Worm (Caenorhabditis elegans): ENCODE results near the gene nhr-233.

nhr-233 gene

ce11 chrV:16570697-16571096, at the start of gene nhr-233:
nhr-233 (minus strand) TSS chrV:16570797.
- TF ChIP-seq ama-1 (optimal IDR thresholded peaks at IDR 0.05) (no peak), lin-39 (tag; optimal IDR thresholded peaks at IDR 0.05) (no peak)

DNA sequence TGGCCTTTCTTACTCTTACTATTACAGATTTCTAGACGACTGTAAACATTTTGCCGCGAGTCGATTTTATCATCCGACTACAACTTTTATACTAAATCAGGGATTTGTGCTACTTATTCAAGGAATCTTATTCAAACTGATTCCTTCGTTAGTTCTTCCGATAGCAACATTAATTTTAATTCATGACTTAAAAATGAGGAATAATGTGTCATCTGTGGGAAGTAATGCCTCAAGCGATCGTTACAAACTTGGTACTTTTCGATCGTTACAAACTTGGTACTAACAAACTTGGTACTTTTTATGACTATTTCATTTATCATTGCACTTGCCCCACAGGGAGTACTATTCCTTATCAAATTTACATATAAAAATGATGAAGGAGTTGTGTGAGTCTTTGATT, 46.9 kb upstream of the nhr-233 start, which contains the start of gene Y70C5A.4:
Gene Y70C5A.4, plus strand, starts transcription at position 301 of the 400 bp plus-strand sequence.
- TF ChIP-seq Y55F3AM.14 (GFP tag; optimal IDR thresholded peaks at IDR 0.05) (no peak), unc-39 (tag; optimal IDR thresholded peaks at IDR 0.05) (no peak), sem-4 (tag; optimal IDR thresholded peaks at IDR 0.05) (no peak), aly-2 (tag; optimal IDR thresholded peaks at IDR 0.05) (no peak), unc-55 (GFP tag; optimal IDR thresholded peaks at IDR 0.05) (no peak), lin-39 (tag; optimal IDR thresholded peaks at IDR 0.05) (no peak), mab-5 (tag; optimal IDR thresholded peaks at IDR 0.05) (no peak), ztf-1 (GFP tag; conservative IDR thresholded peaks at IDR 0.05) (no peak), blmp-1 (tag; optimal IDR thresholded peaks at IDR 0.05; ENCODE audit: insufficient read depth) (no peak), ztf-4 (tag; optimal IDR thresholded peaks at IDR 0.05) (no peak), lsy-2 (tag; optimal IDR thresholded peaks at IDR 0.05) (no peak), ztf-11 (tag; optimal IDR thresholded peaks at IDR 0.05) (no peak), peb-1 (tag; optimal IDR thresholded peaks at IDR 0.05) (no peak), sma-9 (GFP tag; optimal IDR thresholded peaks at IDR 0.05) (no peak), sma-9 (tag; optimal IDR thresholded peaks at IDR 0.05) (no peak), mbf-1 (tag; optimal IDR thresholded peaks at IDR 0.05) (no peak), lin-11 (tag; optimal IDR thresholded peaks at IDR 0.05) (no peak)

- no peak for TF ChIP-seq lin-13 (GFP tag; optimal IDR thresholded peaks at IDR 0.05)
- TF ChIP-seq fos-1 (tag; optimal IDR thresholded peaks at IDR 0.05), result peak; percentile 49
These were observed 40.3 kb upstream of the nhr-233 start, which contains the start of gene srw-54 for ce11 chrV:16610791-16611385. srw-54 (plus strand) TSS chrV:16611335.

DNA sequence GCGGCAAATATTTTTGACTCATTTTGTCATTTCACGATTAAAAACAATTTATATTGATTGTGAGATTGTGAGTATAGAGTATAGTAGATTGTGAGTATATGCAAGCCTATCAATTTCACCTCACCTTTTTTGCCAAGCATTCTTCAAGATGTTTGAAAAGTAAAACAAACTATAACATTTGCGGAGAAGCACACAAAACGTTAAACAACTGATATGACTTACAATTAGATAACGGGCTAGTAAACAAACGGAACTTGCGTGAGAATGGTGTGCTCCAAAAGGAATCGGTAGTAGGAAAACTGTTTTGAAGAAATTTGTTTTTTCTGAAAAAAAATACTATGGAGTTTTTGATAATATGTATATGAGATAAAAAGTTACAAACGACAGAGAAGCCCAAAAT, 39.5 kb upstream of the nhr-233 start:
- no peak for TF ChIP-seq nhr-77 (tag; optimal IDR thresholded peaks at IDR 0.05)
- no peak for TF ChIP-seq zag-1 (tag; optimal IDR thresholded peaks at IDR 0.05)
- TF ChIP-seq sma-9 (GFP tag; optimal IDR thresholded peaks at IDR 0.05), result peak; percentile 10
- TF ChIP-seq sma-9 (tag; optimal IDR thresholded peaks at IDR 0.05), result no peak
- no peak for TF ChIP-seq gmeb-1 (tag; optimal IDR thresholded peaks at IDR 0.05)
- no peak for TF ChIP-seq F13H6.1 (tag; optimal IDR thresholded peaks at IDR 0.05)
- TF ChIP-seq nhr-6 (tag; optimal IDR thresholded peaks at IDR 0.05), result no peak
- peak; percentile 13 for TF ChIP-seq crh-2 (tag; optimal IDR thresholded peaks at IDR 0.05)
- no peak for TF ChIP-seq peb-1 (tag; optimal IDR thresholded peaks at IDR 0.05)
- TF ChIP-seq fos-1 (tag; optimal IDR thresholded peaks at IDR 0.05), result peak; percentile 84
- no peak for TF ChIP-seq aly-2 (tag; optimal IDR thresholded peaks at IDR 0.05)
- no peak for TF ChIP-seq blmp-1 (tag; optimal IDR thresholded peaks at IDR 0.05; ENCODE audit: insufficient read depth)

ce11 chrV:16608478-16608877, 37.9 kb upstream of the nhr-233 start:
- TF ChIP-seq fos-1 (tag; optimal IDR thresholded peaks at IDR 0.05), result peak; percentile 24
- no peak for TF ChIP-seq nhr-129 (tag; optimal IDR thresholded peaks at IDR 0.05)

- TF ChIP-seq ZK546.5 (tag; optimal IDR thresholded peaks at IDR 0.05) (no peak), lsy-2 (tag; optimal IDR thresholded peaks at IDR 0.05) (no peak), unc-55 (GFP tag; optimal IDR thresholded peaks at IDR 0.05) (no peak), nhr-237 (tag; optimal IDR thresholded peaks at IDR 0.05) (no peak), skn-1 (tag; optimal IDR thresholded peaks at IDR 0.05) (no peak), nhr-77 (tag; optimal IDR thresholded peaks at IDR 0.05) (no peak), lin-13 (GFP tag; optimal IDR thresholded peaks at IDR 0.05) (no peak), blmp-1 (tag; optimal IDR thresholded peaks at IDR 0.05; ENCODE audit: insufficient read depth) (no peak), R02D3.7 (tag; optimal IDR thresholded peaks at IDR 0.05) (no peak), nhr-23 (tag; optimal IDR thresholded peaks at IDR 0.05) (no peak), alr-1 (tag; optimal IDR thresholded peaks at IDR 0.05) (no peak), crh-2 (tag; optimal IDR thresholded peaks at IDR 0.05) (no peak), Y55F3AM.14 (GFP tag; optimal IDR thresholded peaks at IDR 0.05) (no peak)
These were observed 35.7 kb upstream of the nhr-233 start, which contains the start of gene Y32B12C.1 for ce11 chrV:16606313-16606712. Y32B12C.1 (plus strand) TSS chrV:16606613.

All from whole organism, L2 larva.